Fruit fly (Drosophila melanogaster) whole organism, prepupa: Measurements from ENCODE around the gene Klp98A.

Experiments used
- Blimp-1 ChIP-seq: fragments of 200-800 bp; sonication (Bioruptor generic); optimal IDR thresholded peaks from 3 replicates; lab custom pipeline; 2017; ENCODE audit warnings: missing biosample characterization, missing genetic modification characterization, mild to moderate bottlenecking, moderate library complexity, missing genetic modification reagents
- CG32006 ChIP-seq: fragments of 200-800 bp; sonication (Bioruptor generic); optimal IDR thresholded peaks from 3 replicates; lab custom pipeline; 2017; ENCODE audit warnings: missing biosample characterization, mild to moderate bottlenecking, missing genetic modification characterization
- CG4318 ChIP-seq: fragments of 200-800 bp; sonication (Bioruptor generic); optimal IDR thresholded peaks from 3 replicates; lab custom pipeline; 2017; ENCODE audit warnings: missing biosample characterization, mild to moderate bottlenecking, missing genetic modification characterization
- CG6792 ChIP-seq: fragments of 200-800 bp; sonication (Bioruptor generic); optimal IDR thresholded peaks from 3 replicates; lab custom pipeline; 2016; ENCODE audit warnings: missing biosample characterization, missing genetic modification characterization
- CG9139 ChIP-seq: fragments of 200-800 bp; sonication (Bioruptor generic); optimal IDR thresholded peaks from 3 replicates; lab custom pipeline; 2017; ENCODE audit warnings: missing biosample characterization, mild to moderate bottlenecking, missing genetic modification characterization
- Eip78C ChIP-seq: fragments of 200-800 bp; sonication (Bioruptor generic); peaks from one replicate; lab custom pipeline; 2016; ENCODE audit warnings: missing biosample characterization, missing genetic modification characterization
- cyc ChIP-seq: fragments of 200-800 bp; sonication (Bioruptor generic); optimal IDR thresholded peaks from 3 replicates; lab custom pipeline; 2016; ENCODE audit warnings: missing biosample characterization, missing genetic modification characterization
- vri ChIP-seq: fragments of 200-800 bp; sonication (Bioruptor generic); optimal IDR thresholded peaks from 3 replicates; lab custom pipeline; 2016; ENCODE audit warnings: missing biosample characterization, mild to moderate bottlenecking, missing genetic modification characterization

- TF ChIP-seq CG9139 (GFP tag; lab: Kevin White, UChicago) (no peak), CG4318 (GFP tag; lab: Kevin White, UChicago) (no peak), Eip78C (GFP tag; lab: Kevin White, UChicago) (no peak), CG32006 (peak; percentile 52), vri (GFP tag; lab: Kevin White, UChicago) (no peak), cyc (peak; percentile 60), Blimp-1 (no peak), CG6792 (peak; percentile 41)
Observed at dm6 chr3R:27593174-27593573, 34.2 kb upstream of the Klp98A start.
